Worm (Caenorhabditis elegans): ENCODE data around the gene mdt-10.

- TF ChIP-seq nhr-232 (tag; optimal IDR thresholded peaks at IDR 0.05) (no peak), ceh-22 (tag; optimal IDR thresholded peaks at IDR 0.05) (no peak)
Observed at ce11 chrII:7895190-7895589, 40.3 kb upstream of the mdt-10 start.

Data from whole organism, late embryonic.